Fruit fly (Drosophila melanogaster): ENCODE results near the gene SWIP.
A peak's percentile ranks its signal among the peaks of the same experiment; 100 is the strongest.

The SWIP gene

dm6 chrX:16320197-16320921, 6.8 kb downstream of the SWIP start, which contains the start of gene Cyp1 (continued):
- TF ChIP-seq crc (GFP tag; optimal IDR thresholded peaks at IDR 0.05) = no peak
- no peak for TF ChIP-seq tap (tag; optimal IDR thresholded peaks at IDR 0.05)
- peak; percentile 90 for TF ChIP-seq bbx (GFP tag; IDR thresholded peaks at IDR 0.05; ENCODE audit: partially characterized antibody)
- TF ChIP-seq CG33557 (GFP tag; optimal IDR thresholded peaks at IDR 0.05) = no peak
- TF ChIP-seq Dll (GFP tag; IDR thresholded peaks at IDR 0.05; ENCODE audit: partially characterized antibody) = peak; percentile 65; the same call in 3 of the 4 replicates
- TF ChIP-seq mirr (GFP tag; optimal IDR thresholded peaks at IDR 0.05) = peak; percentile 25
- TF ChIP-seq CG17359 (tag; optimal IDR thresholded peaks at IDR 0.05) = peak; percentile 15
- TF ChIP-seq Aef1 (GFP tag; IDR thresholded peaks at IDR 0.05) = 0 out of 3 replicates have a peak, but pooled peaks have one; percentile 27
- TF ChIP-seq Scr (GFP tag; IDR thresholded peaks at IDR 0.05; ENCODE audit: partially characterized antibody) = peak; percentile 76
- no peak for TF ChIP-seq CG15011 (GFP tag; optimal IDR thresholded peaks at IDR 0.05)
- TF ChIP-seq Fer1 (GFP tag; optimal IDR thresholded peaks at IDR 0.05) = peak; percentile 39
- no peak for TF ChIP-seq zf30C (GFP tag; optimal IDR thresholded peaks at IDR 0.05)
- no peak for TF ChIP-seq Hr78 (GFP tag; optimal IDR thresholded peaks at IDR 0.05)
- TF ChIP-seq NfI (GFP tag; optimal IDR thresholded peaks at IDR 0.05) = peak; percentile 34
- no peak for TF ChIP-seq CG3838 (GFP tag; optimal IDR thresholded peaks at IDR 0.05)
- 0 out of 2 replicates have a peak, but pooled peaks have one; percentile 11 for TF ChIP-seq Oaz (GFP tag; IDR thresholded peaks at IDR 0.05)
- TF ChIP-seq inv (GFP tag; IDR thresholded peaks at IDR 0.05; ENCODE audit: partially characterized antibody) = peak; percentile 71; the same call in 1 of the 2 replicates
- TF ChIP-seq CG12391 (tag; optimal IDR thresholded peaks at IDR 0.05) = peak; percentile 19
- peak; percentile 20 for TF ChIP-seq CG13424 (tag; optimal IDR thresholded peaks at IDR 0.05)
- peak; percentile 32; the same call in 1 of the 2 replicates for TF ChIP-seq ap (GFP tag; IDR thresholded peaks at IDR 0.05)
- TF ChIP-seq ewg (GFP tag; optimal IDR thresholded peaks at IDR 0.05) = peak; percentile 12
- TF ChIP-seq Poxn (GFP tag; IDR thresholded peaks at IDR 0.05) = no peak
- peak; percentile 30; the same call in 1 of the 2 replicates for TF ChIP-seq CG31224 (GFP tag; IDR thresholded peaks at IDR 0.05)
- no peak for TF ChIP-seq CG15073 (GFP tag; optimal IDR thresholded peaks at IDR 0.05)
- TF ChIP-seq Deaf1 (tag; optimal IDR thresholded peaks at IDR 0.05) = peak; percentile 63
- peak; percentile 5 for TF ChIP-seq Hr3 (GFP tag; optimal IDR thresholded peaks at IDR 0.05)
- TF ChIP-seq CG12299 (tag; optimal IDR thresholded peaks at IDR 0.05) = no peak
- TF ChIP-seq sisA (GFP tag; IDR thresholded peaks at IDR 0.05) = peak; percentile 36
- TF ChIP-seq lov (optimal IDR thresholded peaks at IDR 0.05) = no peak
- TF ChIP-seq lov (GFP tag; IDR thresholded peaks at IDR 0.05) = peak; percentile 58; the same call in 1 of the 3 replicates
- TF ChIP-seq nmo (GFP tag; optimal IDR thresholded peaks at IDR 0.05) = peak; percentile 44
- TF ChIP-seq Taf1 (GFP tag; IDR thresholded peaks at IDR 0.05) = peak; percentile 6; the same call in 1 of the 2 replicates
- no peak for TF ChIP-seq vfl (GFP tag; optimal IDR thresholded peaks at IDR 0.05)
- TF ChIP-seq en (GFP tag; optimal IDR thresholded peaks at IDR 0.05) = no peak
- no peak for TF ChIP-seq eve (GFP tag; optimal IDR thresholded peaks at IDR 0.05)
- no peak for TF ChIP-seq CG17912 (GFP tag; optimal IDR thresholded peaks at IDR 0.05)
- peak; percentile 41; the same call in 1 of the 2 replicates for TF ChIP-seq CG6689 (GFP tag; IDR thresholded peaks at IDR 0.05)
- no peak; the same call in 1 of the 2 replicates for TF ChIP-seq ara (GFP tag; IDR thresholded peaks at IDR 0.05)
- TF ChIP-seq CG9797 (GFP tag; optimal IDR thresholded peaks at IDR 0.05) = peak; percentile 41
- TF ChIP-seq CG7963 (GFP tag; IDR thresholded peaks at IDR 0.05; ENCODE audit: partially characterized antibody) = peak; percentile 72; the same call in 2 of the 3 replicates
- TF ChIP-seq CG8478 (optimal IDR thresholded peaks at IDR 0.05) = no peak
- TF ChIP-seq lilli (GFP tag; optimal IDR thresholded peaks at IDR 0.05) = peak; percentile 49
- TF ChIP-seq CG2199 (GFP tag; IDR thresholded peaks at IDR 0.05) = no peak
- no peak for TF ChIP-seq Ravus (GFP tag; IDR thresholded peaks at IDR 0.05)
- no peak for TF ChIP-seq insv (GFP tag; optimal IDR thresholded peaks at IDR 0.05)
- TF ChIP-seq unc-4 (GFP tag; IDR thresholded peaks at IDR 0.05; ENCODE audit: partially characterized antibody) = peak; percentile 68
- no peak for TF ChIP-seq Lpt (GFP tag; optimal IDR thresholded peaks at IDR 0.05)
- peak; percentile 74 for TF ChIP-seq CG34224 (GFP tag; IDR thresholded peaks at IDR 0.05; ENCODE audit: partially characterized antibody)
- no peak for TF ChIP-seq CG33213 (GFP tag; optimal IDR thresholded peaks at IDR 0.05)
